Worm (Caenorhabditis elegans) whole organism, L4 larva: Measurements from ENCODE around the gene K09C4.7.

Source experiments
- D1046.2 ChIP-seq: fragments of 200-800 bp; sonication (Bioruptor generic); IDR thresholded peaks from 2 replicates; pipeline ENCODE4 v1.3.6; 2022; ENCODE audit warnings: missing genetic modification characterization, missing compliant biosample characterization
- F26F4.8 ChIP-seq: fragments of 200-800 bp; sonication (Bioruptor generic); conservative IDR thresholded peaks from 2 replicates; pipeline ENCODE4 v1.3.6; 2022; ENCODE audit warnings: missing genetic modification characterization, missing compliant biosample characterization
- Y105C5A.15 ChIP-seq: fragments of 200-800 bp; sonication (Bioruptor generic); IDR thresholded peaks from 2 replicates; pipeline ENCODE4 v1.3.6; 2022; ENCODE audit warnings: missing genetic modification characterization, missing compliant biosample characterization
- aha-1 ChIP-seq: fragments of 150-350 bp; peaks from one replicate; lab custom pipeline; 2014; ENCODE audit warnings: missing biosample characterization, missing genetic modification characterization
- aly-2 ChIP-seq: sonication (generic microtip); optimal IDR thresholded peaks from 2 replicates; lab custom pipeline; 2018; ENCODE audit warnings: missing biosample characterization, missing genetic modification characterization
- attf-4 ChIP-seq: sonication (generic microtip); optimal IDR thresholded peaks from 3 replicates; lab custom pipeline; 2017; ENCODE audit warnings: missing biosample characterization, missing genetic modification characterization
- ceh-44 ChIP-seq: fragments of 200-800 bp; sonication (Bioruptor generic); IDR thresholded peaks from 2 replicates; pipeline ENCODE4 v1.3.6; 2022; ENCODE audit warnings: missing genetic modification reagents, missing genetic modification characterization, missing compliant biosample characterization
- ceh-62 ChIP-seq: sonication (generic microtip); optimal IDR thresholded peaks from 2 replicates; lab custom pipeline; 2017; ENCODE audit warnings: missing biosample characterization, missing genetic modification characterization
- ces-1 ChIP-seq: fragments of 150-350 bp; sonication (generic microtip); optimal IDR thresholded peaks from 4 replicates; lab custom pipeline; 2014; ENCODE audit warnings: missing biosample characterization, missing genetic modification reagents, missing genetic modification characterization
- daf-12 ChIP-seq: fragments of 150-350 bp; optimal IDR thresholded peaks from 2 replicates; lab custom pipeline; 2014; ENCODE audit warnings: missing biosample characterization, missing genetic modification reagents, missing genetic modification characterization
- daf-16 ChIP-seq, 3 experiments: sonication (generic microtip); optimal IDR thresholded peaks; 2 replicates each; lab custom pipeline; 2016 to 2017; ENCODE audit warnings: missing genetic modification characterization in 3 of 3, missing genetic modification reagents in 3 of 3, mild to moderate bottlenecking in 2 of 3, missing compliant biosample characterization in 2 of 3, missing biosample characterization in 1 of 3, moderate library complexity in 1 of 3
- daf-19 ChIP-seq: fragments of 200-800 bp; sonication (Bioruptor generic); conservative IDR thresholded peaks from 2 replicates; pipeline ENCODE4 v1.3.6; 2022; ENCODE audit warnings: missing genetic modification characterization, missing compliant biosample characterization
- daf-8 ChIP-seq: fragments of 200-800 bp; sonication (Bioruptor generic); IDR thresholded peaks from 2 replicates; pipeline ENCODE4 v1.3.6; 2022; ENCODE audit warnings: missing genetic modification characterization, missing compliant biosample characterization
- dmd-8 ChIP-seq: fragments of 200-800 bp; sonication (Bioruptor generic); IDR thresholded peaks from 2 replicates; pipeline ENCODE4 v1.3.6; 2022; ENCODE audit warnings: missing genetic modification characterization, missing compliant biosample characterization
- dve-1 ChIP-seq: sonication (generic microtip); optimal IDR thresholded peaks from 2 replicates; lab custom pipeline; 2017; ENCODE audit warnings: antibody characterized with exemption, mild to moderate bottlenecking, missing genetic modification characterization, missing compliant biosample characterization; ENCODE audit not compliant: insufficient read depth
- hmg-1.1 ChIP-seq: fragments of 200-800 bp; sonication (Bioruptor generic); IDR thresholded peaks from 2 replicates; pipeline ENCODE4 v1.3.6; 2022; ENCODE audit warnings: missing genetic modification reagents, missing genetic modification characterization, missing compliant biosample characterization
- jun-1 ChIP-seq: fragments of 150-350 bp; optimal IDR thresholded peaks from 2 replicates; lab custom pipeline; 2014; ENCODE audit warnings: missing biosample characterization, missing genetic modification reagents, missing genetic modification characterization
- lim-7 ChIP-seq: fragments of 200-800 bp; sonication (Bioruptor generic); IDR thresholded peaks from 2 replicates; pipeline ENCODE4 v1.3.6; 2022; ENCODE audit warnings: missing genetic modification characterization, missing compliant biosample characterization
- lin-15B ChIP-seq: fragments of 150-350 bp; sonication (generic microtip); optimal IDR thresholded peaks from 3 replicates; lab custom pipeline; 2014; ENCODE audit warnings: missing biosample characterization, missing genetic modification characterization
- lin-29 ChIP-seq: fragments of 200-800 bp; sonication (Bioruptor generic); IDR thresholded peaks from 2 replicates; pipeline ENCODE4 v1.3.6; 2022; ENCODE audit warnings: missing genetic modification reagents, missing genetic modification characterization, missing compliant biosample characterization
- lin-38 ChIP-seq: fragments of 200-800 bp; sonication (Bioruptor generic); IDR thresholded peaks from 2 replicates; pipeline ENCODE4 v1.3.6; 2022; ENCODE audit warnings: missing genetic modification reagents, missing genetic modification characterization, missing compliant biosample characterization
- lin-39 ChIP-seq: fragments of 150-350 bp; optimal IDR thresholded peaks from 2 replicates; lab custom pipeline; 2014; ENCODE audit warnings: missing biosample characterization, missing genetic modification reagents, missing genetic modification characterization
- lsy-2 ChIP-seq, 2 experiments: fragments of 150-350 bp in 1 of 2; sonication (generic microtip) in 1 of 2; optimal IDR thresholded peaks; 2 replicates each; lab custom pipeline; 2014 to 2017; ENCODE audit warnings: missing biosample characterization in 2 of 2, missing genetic modification characterization in 2 of 2
- mdt-29 ChIP-seq: fragments of 200-800 bp; sonication (Bioruptor generic); IDR thresholded peaks from 2 replicates; pipeline ENCODE4 v1.3.6; 2022; ENCODE audit warnings: missing genetic modification reagents, missing genetic modification characterization, missing compliant biosample characterization
- mxl-3 ChIP-seq: fragments of 200-800 bp; sonication (Bioruptor generic); optimal IDR thresholded peaks from 2 replicates; lab custom pipeline; 2018; ENCODE audit warnings: mild to moderate bottlenecking, missing genetic modification characterization, missing compliant biosample characterization
- nhr-102 ChIP-seq: sonication (generic microtip); optimal IDR thresholded peaks from 2 replicates; lab custom pipeline; 2016; ENCODE audit warnings: mild to moderate bottlenecking, missing genetic modification characterization, moderate library complexity, missing compliant biosample characterization
- nhr-11 ChIP-seq: fragments of 150-350 bp; optimal IDR thresholded peaks from 2 replicates; lab custom pipeline; 2014; ENCODE audit warnings: missing biosample characterization, missing genetic modification characterization
- nhr-111 ChIP-seq: fragments of 200-800 bp; sonication (Bioruptor generic); optimal IDR thresholded peaks from 2 replicates; lab custom pipeline; 2018; ENCODE audit warnings: mild to moderate bottlenecking, missing genetic modification characterization, missing compliant biosample characterization
- nhr-237 ChIP-seq: sonication (generic microtip); optimal IDR thresholded peaks from 2 replicates; lab custom pipeline; 2017; ENCODE audit warnings: missing biosample characterization, missing genetic modification characterization
- nhr-28 ChIP-seq: fragments of 150-350 bp; optimal IDR thresholded peaks from 2 replicates; lab custom pipeline; 2014; ENCODE audit warnings: missing biosample characterization, missing genetic modification characterization
- nhr-41 ChIP-seq: fragments of 200-800 bp; sonication (Bioruptor generic); IDR thresholded peaks from 2 replicates; pipeline ENCODE4 v1.3.6; 2022; ENCODE audit warnings: missing genetic modification reagents, missing genetic modification characterization, missing compliant biosample characterization
- nhr-42 ChIP-seq: fragments of 200-800 bp; sonication (Bioruptor generic); IDR thresholded peaks from 2 replicates; pipeline ENCODE4 v1.3.6; 2022; ENCODE audit warnings: missing genetic modification characterization, missing compliant biosample characterization
- nhr-48 ChIP-seq: sonication (generic microtip); optimal IDR thresholded peaks from 2 replicates; lab custom pipeline; 2016; ENCODE audit warnings: mild to moderate bottlenecking, missing genetic modification characterization, missing compliant biosample characterization
- pqm-1 ChIP-seq: sonication (generic microtip); optimal IDR thresholded peaks from 2 replicates; lab custom pipeline; 2017; ENCODE audit warnings: missing biosample characterization, missing genetic modification characterization
- rbr-2 ChIP-seq: sonication (generic microtip); optimal IDR thresholded peaks from 2 replicates; lab custom pipeline; 2016; ENCODE audit warnings: missing genotype, missing genetic modification characterization, missing compliant biosample characterization
- sdz-12 ChIP-seq: fragments of 200-800 bp; sonication (Bioruptor generic); optimal IDR thresholded peaks from 2 replicates; lab custom pipeline; 2018; ENCODE audit warnings: mild to moderate bottlenecking, missing genetic modification characterization, missing compliant biosample characterization
- set-16 ChIP-seq: fragments of 200-800 bp; sonication (Bioruptor generic); IDR thresholded peaks from 2 replicates; pipeline ENCODE4 v1.3.6; 2022; ENCODE audit warnings: missing genetic modification reagents, missing genetic modification characterization, missing compliant biosample characterization
- skn-1 ChIP-seq: fragments of 150-350 bp; optimal IDR thresholded peaks from 2 replicates; lab custom pipeline; 2014; ENCODE audit warnings: missing biosample characterization, missing genetic modification characterization
- tag-97 ChIP-seq: fragments of 200-800 bp; sonication (Bioruptor generic); IDR thresholded peaks from 2 replicates; pipeline ENCODE4 v1.3.6; 2022; ENCODE audit warnings: missing genetic modification characterization, missing compliant biosample characterization
- tra-1 ChIP-seq: fragments of 200-800 bp; sonication (Bioruptor generic); IDR thresholded peaks from 2 replicates; pipeline ENCODE4 v1.3.6; 2022; ENCODE audit warnings: missing genetic modification reagents, missing genetic modification characterization, missing compliant biosample characterization
- unc-62 ChIP-seq, 3 experiments: fragments of 150-350 bp in 1 of 3; sonication (generic microtip); optimal IDR thresholded peaks in 2 of 3; peaks in 1 of 3; 1 replicate in 1 of 3; 2 replicates in 2 of 3; lab custom pipeline; 2014 to 2017; ENCODE audit warnings: missing biosample characterization in 3 of 3, missing genetic modification characterization in 3 of 3, missing genetic modification reagents in 3 of 3, missing genotype in 1 of 3
- vab-7 ChIP-seq: fragments of 200-800 bp; sonication (Bioruptor generic); IDR thresholded peaks from 2 replicates; pipeline ENCODE4 v1.3.6; 2022; ENCODE audit warnings: missing genetic modification reagents, missing genetic modification characterization, missing compliant biosample characterization
- zfp-3 ChIP-seq: fragments of 200-800 bp; sonication (Bioruptor generic); conservative IDR thresholded peaks from 2 replicates; pipeline ENCODE4 v1.3.6; 2022; ENCODE audit warnings: missing genetic modification reagents, missing genetic modification characterization, missing compliant biosample characterization
- zip-11 ChIP-seq: fragments of 200-800 bp; sonication (Bioruptor generic); IDR thresholded peaks from 2 replicates; pipeline ENCODE4 v1.3.6; 2022; ENCODE audit warnings: missing genetic modification characterization, missing compliant biosample characterization
- zip-2 ChIP-seq: fragments of 150-350 bp; optimal IDR thresholded peaks from 2 replicates; lab custom pipeline; 2014; ENCODE audit warnings: missing biosample characterization, missing genetic modification characterization

The K09C4.7 gene

DNA sequence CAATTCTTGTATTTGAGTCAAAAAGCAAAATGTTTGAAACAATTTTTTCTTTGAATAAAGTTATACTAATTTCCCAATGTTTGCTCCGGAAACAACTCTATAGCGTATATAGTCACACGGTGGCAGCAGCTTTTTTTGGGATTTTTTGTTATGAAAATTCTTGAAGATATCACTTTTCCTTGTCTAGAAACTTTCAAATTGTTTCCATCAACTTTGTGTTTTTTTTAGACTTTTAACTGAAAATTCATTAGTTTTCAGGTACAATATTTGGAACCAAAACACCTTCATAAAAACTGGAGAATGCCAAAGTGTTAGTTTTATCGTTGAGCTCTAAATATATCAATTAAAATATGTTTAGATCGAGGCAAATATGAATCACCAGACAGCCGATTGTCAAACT, at the start of gene K09C4.7:
Gene K09C4.7 (plus strand): TSS at position 301 of the 400 bp plus-strand sequence.
- TF ChIP-seq daf-12 (tag; lab: Kevin White, UChicago) (no peak), nhr-111 (no peak), zfp-3 (GFP tag; lab: Robert Waterston, UW) (no peak), Y105C5A.15 (no peak), ces-1 (GFP tag; lab: Kevin White, UChicago) (no peak), daf-19 (no peak), D1046.2 (GFP tag; lab: Robert Waterston, UW) (no peak), hmg-1.1 (GFP tag; lab: Robert Waterston, UW) (no peak), nhr-28 (tag; lab: Kevin White, UChicago) (no peak), attf-4 (no peak)
- TF ChIP-seq, all 104 proteins: peak for 0

DNA sequence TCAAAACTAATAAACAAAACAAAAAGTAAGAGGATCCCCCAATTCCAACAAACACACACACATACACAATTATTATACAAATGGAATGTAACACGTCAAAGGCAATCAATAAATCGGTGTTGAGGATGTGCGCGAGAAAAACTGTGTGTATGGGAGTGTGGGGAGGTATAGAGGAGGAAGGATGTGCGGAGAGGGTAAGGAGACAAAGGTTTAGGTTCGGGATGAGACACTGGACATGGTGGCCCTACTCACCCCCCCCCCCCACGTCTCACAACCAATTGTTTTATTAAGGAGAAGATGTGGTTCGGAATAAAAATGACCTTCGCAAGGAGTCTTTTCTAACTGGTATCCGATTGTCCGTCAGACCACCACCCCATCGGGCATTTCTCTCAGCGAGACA, 49.5 kb upstream of the K09C4.7 start:
- TF ChIP-seq rbr-2 (tag; lab: Kevin White, UChicago) (no peak), unc-62 (GFP tag; optimal IDR thresholded peaks at IDR 0.05 in 1 of 2; lab: Kevin White, UChicago) (no peak), unc-62 (tag; optimal IDR thresholded peaks at IDR 0.05; lab: Kevin White, UChicago) (no peak), F26F4.8 (GFP tag; lab: Robert Waterston, UW) (0 out of 2 replicates have a peak, but pooled peaks have one; percentile 32), lin-29 (GFP tag; lab: Robert Waterston, UW) (no peak), dmd-8 (0 out of 2 replicates have a peak, but pooled peaks have one; percentile 30), tra-1 (no peak), nhr-42 (GFP tag; lab: Robert Waterston, UW) (no peak), ceh-44 (GFP tag; lab: Robert Waterston, UW) (no peak), vab-7 (GFP tag; lab: Robert Waterston, UW) (no peak), aly-2 (tag; lab: Kevin White, UChicago) (no peak), mdt-29 (GFP tag; lab: Robert Waterston, UW) (no peak), nhr-102 (tag; lab: Kevin White, UChicago) (no peak)

DNA sequence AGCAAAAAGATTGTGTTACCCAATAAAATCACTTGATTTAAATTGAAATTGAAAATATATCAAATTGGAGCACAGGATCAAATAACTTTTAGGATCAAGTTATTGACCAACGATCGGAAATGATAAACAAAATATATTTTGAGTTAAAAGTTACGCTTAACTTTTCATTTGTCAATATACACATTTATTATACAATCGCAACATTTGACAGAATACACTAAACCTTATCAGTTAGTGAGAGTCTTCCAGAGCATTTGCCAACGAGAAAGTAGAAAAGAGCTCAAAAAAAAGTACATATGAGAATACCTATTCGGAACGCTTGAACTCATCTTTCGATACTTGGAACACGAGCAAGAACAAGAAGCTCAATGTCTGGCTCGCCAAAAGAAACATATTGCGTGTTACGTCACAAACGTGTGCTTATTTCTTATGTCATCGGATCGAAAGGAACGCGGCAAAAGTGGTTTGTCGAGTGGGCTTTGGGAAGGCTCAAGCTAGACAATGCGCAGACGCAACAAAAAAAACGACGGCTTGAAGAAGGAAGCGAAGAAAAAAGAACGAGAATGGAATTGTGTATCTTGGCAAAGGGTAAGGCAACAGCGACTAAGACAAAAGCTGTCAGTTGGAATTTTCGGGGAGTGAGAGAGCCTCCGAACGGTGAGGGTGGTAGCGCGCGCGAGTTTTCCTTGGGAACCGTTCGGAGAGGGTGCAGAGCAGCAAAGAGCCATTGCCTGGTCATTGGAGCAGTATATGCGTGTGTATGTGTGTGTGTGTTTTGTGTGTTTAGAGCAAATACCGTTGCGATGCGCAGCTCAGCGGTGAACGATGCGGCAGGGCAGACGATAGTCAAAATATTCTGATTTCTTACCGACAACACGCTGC, 46.1 kb upstream of the K09C4.7 start:
- TF ChIP-seq lim-7 (GFP tag; lab: Robert Waterston, UW) (0 out of 2 replicates have a peak, but pooled peaks have one; percentile 12), unc-62 (GFP tag; optimal IDR thresholded peaks at IDR 0.05 in 1 of 2; lab: Kevin White, UChicago) (peak in 1 of 2 experiments; percentile 84), unc-62 (tag; optimal IDR thresholded peaks at IDR 0.05; lab: Kevin White, UChicago) (no peak), nhr-102 (tag; lab: Kevin White, UChicago) (no peak), nhr-42 (GFP tag; lab: Robert Waterston, UW) (0 out of 2 replicates have a peak, but pooled peaks have one; percentile 50), set-16 (GFP tag; lab: Robert Waterston, UW) (peak; percentile 52), daf-8 (GFP tag; lab: Robert Waterston, UW) (no peak), nhr-11 (no peak), rbr-2 (tag; lab: Kevin White, UChicago) (no peak), ces-1 (GFP tag; lab: Kevin White, UChicago) (no peak), mxl-3 (GFP tag; lab: Kevin White, UChicago) (no peak), daf-16 (GFP tag; optimal IDR thresholded peaks at IDR 0.05; lab: Kevin White, UChicago) (no peak), daf-16 (tag; optimal IDR thresholded peaks at IDR 0.05; lab: Kevin White, UChicago) (peak; percentile 75), lin-15B (no peak), sdz-12 (GFP tag; lab: Kevin White, UChicago) (no peak), ceh-62 (tag; lab: Kevin White, UChicago) (no peak), nhr-48 (no peak), lsy-2 (tag; optimal IDR thresholded peaks at IDR 0.05; lab: Kevin White, UChicago) (no peak), F26F4.8 (GFP tag; lab: Robert Waterston, UW) (no peak), zip-2 (tag; lab: Kevin White, UChicago) (no peak), zfp-3 (GFP tag; lab: Robert Waterston, UW) (0 out of 2 replicates have a peak, but pooled peaks have one; percentile 28), aha-1 (tag; lab: Kevin White, UChicago) (peak; percentile 87), tag-97 (GFP tag; lab: Robert Waterston, UW) (no peak), nhr-41 (GFP tag; lab: Robert Waterston, UW) (no peak), lin-38 (GFP tag; lab: Robert Waterston, UW) (no peak), lin-39 (tag; lab: Kevin White, UChicago) (no peak), zip-11 (GFP tag; lab: Robert Waterston, UW) (no peak), skn-1 (tag; lab: Kevin White, UChicago) (no peak), dve-1 (tag; lab: Kevin White, UChicago) (peak; percentile 23), jun-1 (tag; lab: Kevin White, UChicago) (no peak), nhr-237 (tag; lab: Kevin White, UChicago) (no peak), nhr-28 (tag; lab: Kevin White, UChicago) (peak; percentile 24), pqm-1 (tag; lab: Kevin White, UChicago) (peak; percentile 68)
